Fruit fly (Drosophila melanogaster): ENCODE data around the gene aay.

The aay gene

dm6 chr3L:9435315-9435714 lies 12.3 kb downstream of the aay start, which contains the start of gene CG42526 (continued):
- TF ChIP-seq CG1603 (tag; optimal IDR thresholded peaks at IDR 0.05) (peak; percentile 59), CG7786 (GFP tag; optimal IDR thresholded peaks at IDR 0.05) (peak; percentile 30), vvl (GFP tag; IDR thresholded peaks at IDR 0.05) (peak; percentile 51), CG15514 (GFP tag; optimal IDR thresholded peaks at IDR 0.05) (peak; percentile 82), Atf3 (GFP tag; optimal IDR thresholded peaks at IDR 0.05) (no peak), CG10654 (GFP tag; optimal IDR thresholded peaks at IDR 0.05) (no peak), CG18262 (tag; optimal IDR thresholded peaks at IDR 0.05) (no peak), grau (tag; optimal IDR thresholded peaks at IDR 0.05) (peak; percentile 53), bbx (GFP tag; IDR thresholded peaks at IDR 0.05; ENCODE audit: partially characterized antibody) (peak; percentile 53; the same call in 1 of the 2 replicates), CG13123 (GFP tag; optimal IDR thresholded peaks at IDR 0.05) (peak; percentile 7), CG43689 (GFP tag; IDR thresholded peaks at IDR 0.05) (0 out of 2 replicates have a peak, but pooled peaks have one; percentile 10), disco-r (GFP tag; optimal IDR thresholded peaks at IDR 0.05) (no peak), tin (GFP tag; optimal IDR thresholded peaks at IDR 0.05) (peak; percentile 7), ap (GFP tag; IDR thresholded peaks at IDR 0.05) (0 out of 2 replicates have a peak, but pooled peaks have one; percentile 5), unc-4 (GFP tag; IDR thresholded peaks at IDR 0.05; ENCODE audit: partially characterized antibody) (peak; percentile 74), dpn (GFP tag; optimal IDR thresholded peaks at IDR 0.05) (peak in 1 of 2 experiments; percentile 58), CG2199 (GFP tag; IDR thresholded peaks at IDR 0.05) (0 out of 3 replicates have a peak, but pooled peaks have one; percentile 5), CG5245 (GFP tag; optimal IDR thresholded peaks at IDR 0.05) (no peak), dati (GFP tag; IDR thresholded peaks at IDR 0.05) (no peak), CG9727 (GFP tag; optimal IDR thresholded peaks at IDR 0.05) (peak; percentile 17), CG7556 (GFP tag; optimal IDR thresholded peaks at IDR 0.05) (peak; percentile 57), Pdp1 (GFP tag; optimal IDR thresholded peaks at IDR 0.05) (peak; percentile 6 to 58), unpg (GFP tag; optimal IDR thresholded peaks at IDR 0.05) (peak; percentile 43), Chrac-16 (GFP tag; optimal IDR thresholded peaks at IDR 0.05) (peak; percentile 36), cwo (GFP tag; optimal IDR thresholded peaks at IDR 0.05) (no peak), E2f1 (GFP tag; IDR thresholded peaks at IDR 0.05) (no peak), CG4617 (GFP tag; optimal IDR thresholded peaks at IDR 0.05; ENCODE audit: borderline replicate concordance) (peak; percentile 9), CG34422 (GFP tag; IDR thresholded peaks at IDR 0.05) (no peak; the same call in 2 of the 3 replicates), CG12104 (GFP tag; optimal IDR thresholded peaks at IDR 0.05) (no peak), CG8281 (tag; optimal IDR thresholded peaks at IDR 0.05) (no peak), Dref (GFP tag; IDR thresholded peaks at IDR 0.05) (peak; percentile 44), klu (GFP tag; IDR thresholded peaks at IDR 0.05) (no peak), CG6272 (GFP tag; IDR thresholded peaks at IDR 0.05) (no peak), dmrt99B (tag; optimal IDR thresholded peaks at IDR 0.05) (no peak), Trl (optimal IDR thresholded peaks at IDR 0.05) (no peak), Trl (GFP tag; optimal IDR thresholded peaks at IDR 0.05) (peak; percentile 37), ato (GFP tag; IDR thresholded peaks at IDR 0.05; ENCODE audit: partially characterized antibody) (no peak), bsh (GFP tag; optimal IDR thresholded peaks at IDR 0.05) (peak in 1 of 2 experiments; percentile 28), CG8290 (GFP tag; optimal IDR thresholded peaks at IDR 0.05) (peak; percentile 29), CG8290 (tag; optimal IDR thresholded peaks at IDR 0.05) (peak in 1 of 2 experiments; percentile 78), CG13894 (tag; optimal IDR thresholded peaks at IDR 0.05) (peak; percentile 4), CG2120 (GFP tag; optimal IDR thresholded peaks at IDR 0.05) (peak; percentile 80), seq (GFP tag; IDR thresholded peaks at IDR 0.05) (0 out of 2 replicates have a peak, but pooled peaks have one; percentile 12), ewg (GFP tag; optimal IDR thresholded peaks at IDR 0.05) (peak; percentile 19), CG31388 (GFP tag; optimal IDR thresholded peaks at IDR 0.05) (no peak), az2 (GFP tag; optimal IDR thresholded peaks at IDR 0.05) (peak; percentile 34), pan (optimal IDR thresholded peaks at IDR 0.05) (no peak), pan (GFP tag; optimal IDR thresholded peaks at IDR 0.05 in 1 of 2, IDR thresholded peaks at IDR 0.05 in 1 of 2) (peak in 1 of 2 experiments; percentile 49), Med (GFP tag) (peak; percentile 96), wor (GFP tag; IDR thresholded peaks at IDR 0.05) (no peak), nom (GFP tag; optimal IDR thresholded peaks at IDR 0.05) (no peak)

Measured in whole organism, embryonic.